Worm (Caenorhabditis elegans): ENCODE measurements around the gene dpy-20.

- no peak for TF ChIP-seq klf-2 (GFP tag; conservative IDR thresholded peaks at IDR 0.05)
- no peak for TF ChIP-seq cog-1 (tag; optimal IDR thresholded peaks at IDR 0.05)
- no peak for TF ChIP-seq ztf-29 (GFP tag; IDR thresholded peaks at IDR 0.05)
- TF ChIP-seq T22C8.4 (GFP tag; IDR thresholded peaks at IDR 0.05) = no peak
- no peak for TF ChIP-seq ref-1 (GFP tag; conservative IDR thresholded peaks at IDR 0.05)
- TF ChIP-seq flt-1 (GFP tag; IDR thresholded peaks at IDR 0.05) = no peak
- no peak for TF ChIP-seq ztf-23 (GFP tag; IDR thresholded peaks at IDR 0.05)
- no peak for TF ChIP-seq med-1 (GFP tag; optimal IDR thresholded peaks at IDR 0.05; ENCODE audit: insufficient read depth)
Measured at ce11 chrIV:11650344-11650743, 50.3 kb downstream of the dpy-20 start.
